Worm (Caenorhabditis elegans): Measurements from ENCODE around the gene gpb-1.

ce11 chrII:11782493-11782892, 34.1 kb upstream of the gpb-1 start, which contains the start of gene F43G6.16:
- TF ChIP-seq unc-62 (GFP tag; optimal IDR thresholded peaks at IDR 0.05) (no peak), unc-55 (GFP tag; optimal IDR thresholded peaks at IDR 0.05) (no peak), gmeb-1 (tag; optimal IDR thresholded peaks at IDR 0.05) (no peak), lin-39 (tag; optimal IDR thresholded peaks at IDR 0.05) (no peak), fos-1 (tag; optimal IDR thresholded peaks at IDR 0.05) (no peak), nhr-237 (tag; optimal IDR thresholded peaks at IDR 0.05) (no peak), ztf-11 (tag; optimal IDR thresholded peaks at IDR 0.05) (no peak), lin-13 (GFP tag; optimal IDR thresholded peaks at IDR 0.05) (no peak), nhr-21 (tag; optimal IDR thresholded peaks at IDR 0.05) (no peak), crh-2 (tag; optimal IDR thresholded peaks at IDR 0.05) (no peak), snpc-4 (tag; optimal IDR thresholded peaks at IDR 0.05) (no peak), mdl-1 (tag; optimal IDR thresholded peaks at IDR 0.05) (no peak), nhr-25 (tag; optimal IDR thresholded peaks at IDR 0.05) (no peak)

Data from whole organism, L2 larva.